1 worm cellular context compared by ENCODE assay signal in genomic region chrIII:9406600-9406999, ce11.
TF ChIP-seq lines count a peak whose summit lies in the region.

Gene T26G10.1, minus strand, starts transcription at chrIII:9406641.

TF ChIP-seq in whole organism, L1 larva, 84 proteins besides CTCF, POLR2A, EP300 and RAD21 (continued from another document):
- peak; percentile 73 to 79 (median 78) for TF ChIP-seq dpl-1 (GFP tag; optimal IDR thresholded peaks at IDR 0.05; lab: Kevin White, UChicago)
- TF ChIP-seq hlh-17 (GFP tag; optimal IDR thresholded peaks at IDR 0.05; lab: Kevin White, UChicago; ENCODE audit: borderline replicate concordance) = no peak
- no peak for TF ChIP-seq aly-2 (tag; optimal IDR thresholded peaks at IDR 0.05; lab: Kevin White, UChicago)
- TF ChIP-seq ztf-11 (tag; optimal IDR thresholded peaks at IDR 0.05; lab: Kevin White, UChicago) = peak in 1 of 2 experiments; percentile 38
- TF ChIP-seq nhr-77 (tag; optimal IDR thresholded peaks at IDR 0.05; lab: Kevin White, UChicago) = peak; percentile 34
- TF ChIP-seq C04F5.9 (tag; optimal IDR thresholded peaks at IDR 0.05; lab: Kevin White, UChicago) = peak; percentile 62
- peak; percentile 45 for TF ChIP-seq pax-3 (tag; optimal IDR thresholded peaks at IDR 0.05; lab: Kevin White, UChicago)
- peak; percentile 74 for TF ChIP-seq ceh-88 (GFP tag; IDR thresholded peaks at IDR 0.05; lab: Robert Waterston, UW)
- peak; percentile 84 for TF ChIP-seq swsn-7 (tag; optimal IDR thresholded peaks at IDR 0.05; lab: Kevin White, UChicago)
- TF ChIP-seq ztf-4 (tag; optimal IDR thresholded peaks at IDR 0.05; lab: Kevin White, UChicago) = no peak
- TF ChIP-seq fkh-4 (tag; optimal IDR thresholded peaks at IDR 0.05; lab: Kevin White, UChicago; ENCODE audit: borderline replicate concordance) = no peak
- TF ChIP-seq unc-30 (tag; optimal IDR thresholded peaks at IDR 0.05; lab: Kevin White, UChicago) = no peak
- peak; percentile 51 for TF ChIP-seq C16A3.4 (tag; optimal IDR thresholded peaks at IDR 0.05; lab: Kevin White, UChicago)
- peak; percentile 68 for TF ChIP-seq grh-1 (GFP tag; IDR thresholded peaks at IDR 0.05; lab: Robert Waterston, UW)
- TF ChIP-seq sup-37 (GFP tag; optimal IDR thresholded peaks at IDR 0.05; lab: Kevin White, UChicago) = no peak
- TF ChIP-seq nhr-20 (tag; optimal IDR thresholded peaks at IDR 0.05; lab: Kevin White, UChicago) = peak; percentile 83
- no peak for TF ChIP-seq unc-62 (GFP tag; optimal IDR thresholded peaks at IDR 0.05; lab: Kevin White, UChicago)
- TF ChIP-seq lir-3 (tag; optimal IDR thresholded peaks at IDR 0.05; lab: Kevin White, UChicago; ENCODE audit: poor library complexity) = peak; percentile 67
- TF ChIP-seq sptf-1 (tag; optimal IDR thresholded peaks at IDR 0.05; lab: Kevin White, UChicago) = no peak
- peak; percentile 62 to 75 (median 65) for TF ChIP-seq ceh-82 (tag; optimal IDR thresholded peaks at IDR 0.05; lab: Kevin White, UChicago)
- TF ChIP-seq unc-130 (tag; optimal IDR thresholded peaks at IDR 0.05; lab: Kevin White, UChicago) = peak; percentile 79
- peak; percentile 79 for TF ChIP-seq xbp-1 (tag; optimal IDR thresholded peaks at IDR 0.05; lab: Kevin White, UChicago)
- peak; percentile 50 for TF ChIP-seq sox-4 (tag; optimal IDR thresholded peaks at IDR 0.05; lab: Kevin White, UChicago)
- no peak for TF ChIP-seq ces-1 (GFP tag; optimal IDR thresholded peaks at IDR 0.05; lab: Kevin White, UChicago)
